Worm (Caenorhabditis elegans): ENCODE measurements around the gene zipt-16.

The zipt-16 gene

DNA sequence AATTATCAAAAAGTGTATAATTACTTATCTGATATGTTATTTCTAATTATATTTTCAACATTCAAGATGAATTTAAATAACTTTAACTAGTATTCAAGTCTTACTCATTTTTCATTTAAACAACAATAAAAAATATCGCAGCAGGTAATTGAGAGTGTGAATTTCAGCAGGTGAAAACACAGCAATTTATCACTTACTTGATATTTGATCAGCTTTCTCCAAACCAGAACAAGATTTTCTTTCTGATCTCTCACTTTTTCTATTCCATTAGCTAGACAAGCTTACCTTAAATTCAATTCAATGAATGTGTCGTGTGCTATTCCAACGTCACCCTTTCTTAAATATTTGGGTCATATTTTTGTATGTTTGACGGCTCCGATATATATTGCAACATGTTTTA, 22.7 kb downstream of the zipt-16 start, which contains the start of gene srh-1:
Gene srh-1 (plus strand): TSS at position 301 of the 400 bp plus-strand sequence.
- TF ChIP-seq aly-1 (tag; optimal IDR thresholded peaks at IDR 0.05) = no peak
- no peak for TF ChIP-seq ama-1 (optimal IDR thresholded peaks at IDR 0.05)
- TF ChIP-seq flt-1 (GFP tag; IDR thresholded peaks at IDR 0.05) = no peak
- TF ChIP-seq pes-1 (GFP tag; IDR thresholded peaks at IDR 0.05) = no peak
- no peak for TF ChIP-seq sea-1 (GFP tag; conservative IDR thresholded peaks at IDR 0.05)
- no peak for TF ChIP-seq scrt-1 (GFP tag; IDR thresholded peaks at IDR 0.05)
- no peak for TF ChIP-seq tbx-11 (GFP tag; IDR thresholded peaks at IDR 0.05)
- TF ChIP-seq tra-4 (tag; optimal IDR thresholded peaks at IDR 0.05) = no peak

DNA sequence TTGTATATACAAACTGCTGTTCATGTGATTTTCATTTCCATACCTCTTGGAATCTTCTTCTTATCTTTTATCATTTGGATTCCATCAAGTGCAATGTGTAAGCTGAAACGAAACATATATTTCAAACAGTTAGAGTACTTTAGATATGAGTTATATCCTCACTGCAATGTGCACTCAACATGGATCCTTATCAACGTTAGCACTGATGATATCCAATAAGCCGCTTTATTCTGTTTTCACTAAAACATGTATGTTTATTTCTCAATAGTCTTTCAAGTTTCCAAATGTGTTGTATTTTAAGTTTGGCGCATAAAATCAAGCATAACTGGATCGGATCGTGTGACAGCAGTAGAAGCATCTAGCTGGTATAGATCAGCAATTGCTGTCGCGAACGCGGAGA, 23.9 kb downstream of the zipt-16 start, which contains the start of gene T11F9.10:
Gene T11F9.10 (plus strand): TSS at position 301 of the 400 bp plus-strand sequence.
- TF ChIP-seq tbx-37 (GFP tag; conservative IDR thresholded peaks at IDR 0.05) (no peak), flt-1 (GFP tag; IDR thresholded peaks at IDR 0.05) (no peak), ama-1 (optimal IDR thresholded peaks at IDR 0.05) (no peak), sea-1 (GFP tag; conservative IDR thresholded peaks at IDR 0.05) (no peak), aly-1 (tag; optimal IDR thresholded peaks at IDR 0.05) (no peak), ceh-13 (GFP tag; optimal IDR thresholded peaks at IDR 0.05) (no peak), F13C5.2 (tag; optimal IDR thresholded peaks at IDR 0.05) (no peak), hmg-4 (GFP tag; optimal IDR thresholded peaks at IDR 0.05) (no peak), pes-1 (GFP tag; IDR thresholded peaks at IDR 0.05) (no peak), hmbx-1 (tag; optimal IDR thresholded peaks at IDR 0.05) (no peak), B0310.2 (tag; optimal IDR thresholded peaks at IDR 0.05) (no peak), scrt-1 (GFP tag; IDR thresholded peaks at IDR 0.05) (no peak), tbx-11 (GFP tag; IDR thresholded peaks at IDR 0.05) (no peak), ets-7 (tag; optimal IDR thresholded peaks at IDR 0.05) (no peak)

ce11 chrV:11488288-11488687, 25.5 kb downstream of the zipt-16 start:
- TF ChIP-seq ceh-13 (GFP tag; optimal IDR thresholded peaks at IDR 0.05) (no peak), B0310.2 (tag; optimal IDR thresholded peaks at IDR 0.05) (no peak), hmbx-1 (tag; optimal IDR thresholded peaks at IDR 0.05) (no peak), pes-1 (GFP tag; IDR thresholded peaks at IDR 0.05) (no peak), tra-4 (tag; optimal IDR thresholded peaks at IDR 0.05) (no peak), flt-1 (GFP tag; IDR thresholded peaks at IDR 0.05) (no peak), ceh-36 (tag; optimal IDR thresholded peaks at IDR 0.05) (no peak), sea-1 (GFP tag; conservative IDR thresholded peaks at IDR 0.05) (no peak), ets-7 (tag; optimal IDR thresholded peaks at IDR 0.05) (no peak), F13C5.2 (tag; optimal IDR thresholded peaks at IDR 0.05) (no peak), aly-1 (tag; optimal IDR thresholded peaks at IDR 0.05) (no peak), ama-1 (optimal IDR thresholded peaks at IDR 0.05) (no peak), tbx-11 (GFP tag; IDR thresholded peaks at IDR 0.05) (no peak), hnd-1 (tag; optimal IDR thresholded peaks at IDR 0.05) (no peak), scrt-1 (GFP tag; IDR thresholded peaks at IDR 0.05) (no peak), tbx-37 (GFP tag; conservative IDR thresholded peaks at IDR 0.05) (no peak), hmg-4 (GFP tag; optimal IDR thresholded peaks at IDR 0.05) (no peak)

ce11 chrV:11490382-11490781, 27.6 kb downstream of the zipt-16 start, which contains the start of gene dhs-19:
Gene dhs-19 (minus strand): TSS chrV:11490482.
- no peak for TF ChIP-seq tra-4 (tag; optimal IDR thresholded peaks at IDR 0.05)
- no peak for TF ChIP-seq pes-1 (GFP tag; IDR thresholded peaks at IDR 0.05)
- no peak for TF ChIP-seq F13C5.2 (tag; optimal IDR thresholded peaks at IDR 0.05)
- TF ChIP-seq aly-1 (tag; optimal IDR thresholded peaks at IDR 0.05) = no peak
- TF ChIP-seq ets-7 (tag; optimal IDR thresholded peaks at IDR 0.05) = no peak
- TF ChIP-seq tbx-11 (GFP tag; IDR thresholded peaks at IDR 0.05) = no peak
- TF ChIP-seq ceh-36 (tag; optimal IDR thresholded peaks at IDR 0.05) = no peak
- no peak for TF ChIP-seq hnd-1 (tag; optimal IDR thresholded peaks at IDR 0.05)

DNA sequence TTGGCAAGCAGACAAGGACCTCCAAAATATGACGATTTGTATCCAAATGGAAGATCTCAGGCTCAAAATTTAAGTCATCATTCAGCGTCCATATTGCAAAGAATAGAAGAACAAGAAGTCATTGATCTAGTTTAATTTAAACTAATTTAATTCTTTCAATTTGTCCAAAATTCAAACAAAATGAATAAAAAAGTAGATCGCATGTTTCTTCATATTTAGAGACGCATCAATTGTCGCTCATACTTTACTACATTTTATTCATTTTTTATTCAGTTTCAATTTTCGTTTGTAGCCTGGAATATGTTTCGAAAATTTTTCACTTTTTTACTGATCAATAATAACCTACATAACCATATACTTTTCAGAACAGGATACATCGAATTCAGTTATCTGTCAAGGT, 29.6 kb downstream of the zipt-16 start, which contains the start of gene T11F9.21:
Gene T11F9.21 (plus strand): TSS at position 301 of the 400 bp plus-strand sequence.
- TF ChIP-seq pes-1 (GFP tag; IDR thresholded peaks at IDR 0.05) (no peak), sea-1 (GFP tag; conservative IDR thresholded peaks at IDR 0.05) (no peak), ama-1 (optimal IDR thresholded peaks at IDR 0.05) (no peak), tbx-37 (GFP tag; conservative IDR thresholded peaks at IDR 0.05) (no peak), ceh-36 (tag; optimal IDR thresholded peaks at IDR 0.05) (no peak), ets-7 (tag; optimal IDR thresholded peaks at IDR 0.05) (no peak), B0310.2 (tag; optimal IDR thresholded peaks at IDR 0.05) (no peak), tbx-11 (GFP tag; IDR thresholded peaks at IDR 0.05) (no peak), F13C5.2 (tag; optimal IDR thresholded peaks at IDR 0.05) (no peak), ceh-13 (GFP tag; optimal IDR thresholded peaks at IDR 0.05) (no peak), scrt-1 (GFP tag; IDR thresholded peaks at IDR 0.05) (no peak)

DNA sequence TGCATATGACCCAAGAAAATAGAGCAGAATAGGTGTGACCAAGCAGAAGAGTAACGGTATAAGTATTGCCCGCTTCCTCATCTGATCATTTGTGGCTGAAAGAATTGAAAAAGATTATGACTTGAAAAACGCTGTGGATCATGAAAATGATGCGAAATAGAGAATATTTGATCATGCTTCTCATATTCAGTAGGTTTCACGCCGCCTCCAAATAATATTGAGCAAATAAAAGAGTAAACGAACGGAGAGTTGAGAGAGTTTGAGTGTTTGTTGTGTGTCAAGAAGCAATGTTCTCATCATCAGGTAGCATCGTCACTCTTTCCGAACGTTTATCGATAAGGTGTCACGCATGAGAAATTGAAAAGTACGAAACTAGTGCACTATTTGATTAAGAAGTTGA, 33.5 kb downstream of the zipt-16 start, which contains the start of gene htrl-1:
Gene htrl-1 (minus strand): TSS at position 101 of the 400 bp plus-strand sequence.
- TF ChIP-seq tbx-37 (GFP tag; conservative IDR thresholded peaks at IDR 0.05) = no peak
- no peak for TF ChIP-seq tra-4 (tag; optimal IDR thresholded peaks at IDR 0.05)
- TF ChIP-seq scrt-1 (GFP tag; IDR thresholded peaks at IDR 0.05) = no peak

DNA sequence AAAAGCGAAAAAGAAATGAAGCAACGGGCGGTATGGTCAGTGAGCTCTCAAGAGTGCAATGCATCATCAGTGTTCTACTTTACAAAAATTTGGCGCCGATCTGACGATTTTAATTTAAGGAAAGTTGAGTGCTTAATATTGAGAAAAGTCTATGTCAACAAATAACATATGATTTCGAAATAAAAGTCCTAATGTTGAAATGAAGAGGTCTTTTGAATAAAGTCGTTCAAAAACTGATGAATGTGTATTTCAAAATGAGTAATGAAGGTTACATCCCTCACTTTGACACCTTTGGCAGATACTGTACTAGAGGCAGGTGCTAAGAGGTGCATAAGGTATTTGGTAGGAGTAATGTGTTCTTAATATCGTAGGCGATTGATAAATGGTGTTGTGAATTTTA, 34.7 kb downstream of the zipt-16 start:
- TF ChIP-seq ets-7 (tag; optimal IDR thresholded peaks at IDR 0.05) = no peak
- no peak for TF ChIP-seq pes-1 (GFP tag; IDR thresholded peaks at IDR 0.05)
- TF ChIP-seq ama-1 (optimal IDR thresholded peaks at IDR 0.05) = no peak
- TF ChIP-seq aly-1 (tag; optimal IDR thresholded peaks at IDR 0.05) = no peak

- TF ChIP-seq hmbx-1 (tag; optimal IDR thresholded peaks at IDR 0.05) = no peak
- TF ChIP-seq pes-1 (GFP tag; IDR thresholded peaks at IDR 0.05) = no peak
- no peak for TF ChIP-seq tbx-11 (GFP tag; IDR thresholded peaks at IDR 0.05)
- no peak for TF ChIP-seq aly-1 (tag; optimal IDR thresholded peaks at IDR 0.05)
- no peak for TF ChIP-seq tbx-37 (GFP tag; conservative IDR thresholded peaks at IDR 0.05)
- TF ChIP-seq F13C5.2 (tag; optimal IDR thresholded peaks at IDR 0.05) = no peak
- TF ChIP-seq sea-1 (GFP tag; conservative IDR thresholded peaks at IDR 0.05) = no peak
- TF ChIP-seq hmg-4 (GFP tag; optimal IDR thresholded peaks at IDR 0.05) = no peak
- no peak for TF ChIP-seq flt-1 (GFP tag; IDR thresholded peaks at IDR 0.05)
- no peak for TF ChIP-seq scrt-1 (GFP tag; IDR thresholded peaks at IDR 0.05)
- no peak for TF ChIP-seq tra-4 (tag; optimal IDR thresholded peaks at IDR 0.05)
- no peak for TF ChIP-seq ets-7 (tag; optimal IDR thresholded peaks at IDR 0.05)
- no peak for TF ChIP-seq hnd-1 (tag; optimal IDR thresholded peaks at IDR 0.05)
- no peak for TF ChIP-seq ceh-36 (tag; optimal IDR thresholded peaks at IDR 0.05)
- no peak for TF ChIP-seq ceh-13 (GFP tag; optimal IDR thresholded peaks at IDR 0.05)
- TF ChIP-seq ama-1 (optimal IDR thresholded peaks at IDR 0.05) = no peak
- no peak for TF ChIP-seq B0310.2 (tag; optimal IDR thresholded peaks at IDR 0.05)
These were observed 37.0 kb downstream of the zipt-16 start for ce11 chrV:11499786-11500185.
